Worm (Caenorhabditis elegans): ENCODE data around the gene Y97E10C.1.

The Y97E10C.1 gene

DNA sequence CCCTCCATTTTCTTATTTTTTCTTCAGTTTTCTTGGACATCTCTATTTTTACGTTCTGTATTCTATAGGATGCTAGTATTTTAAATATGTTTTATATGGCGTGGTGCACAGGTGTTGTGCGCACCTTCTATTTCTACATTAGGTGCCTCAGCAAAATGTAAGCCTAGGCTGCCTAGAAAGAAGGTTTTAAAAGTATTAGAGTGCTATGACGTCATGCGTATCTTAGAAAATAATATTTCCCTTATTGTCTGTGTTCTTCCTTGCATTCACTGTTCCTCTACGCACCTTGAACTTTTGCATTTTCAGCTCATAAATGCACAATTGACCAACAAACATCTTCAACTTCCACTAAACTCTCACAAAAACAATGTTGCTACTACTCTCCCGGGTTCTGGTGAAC lies 42.3 kb downstream of the Y97E10C.1 start, which contains the start of gene frpr-3:
frpr-3 (plus strand) TSS at position 301 of the 400 bp plus-strand sequence.
- no peak for TF ChIP-seq tab-1 (GFP tag; IDR thresholded peaks at IDR 0.05)
- no peak for TF ChIP-seq ref-1 (GFP tag; conservative IDR thresholded peaks at IDR 0.05)

DNA sequence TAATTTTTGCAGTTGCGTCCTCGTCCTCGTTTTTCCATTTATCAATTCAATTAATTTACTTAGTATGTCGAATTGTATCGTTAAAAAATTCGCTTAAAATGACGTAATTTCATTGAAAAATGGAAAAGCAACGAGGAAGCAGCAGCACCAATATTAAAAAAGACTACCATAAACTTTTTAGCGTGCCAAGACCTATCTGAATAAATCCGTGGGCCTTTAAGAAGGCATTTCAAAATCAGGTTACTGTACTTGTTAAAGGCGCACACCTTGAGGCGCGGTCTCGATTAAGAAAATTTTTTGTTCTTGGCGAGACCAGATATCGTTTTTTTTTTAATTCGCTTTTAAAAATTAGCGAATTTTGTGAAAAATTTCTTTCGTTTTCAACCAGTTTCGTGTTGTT lies 45.0 kb downstream of the Y97E10C.1 start:
- TF ChIP-seq ztf-29 (GFP tag; IDR thresholded peaks at IDR 0.05) (no peak), tab-1 (GFP tag; IDR thresholded peaks at IDR 0.05) (no peak), T22C8.4 (GFP tag; IDR thresholded peaks at IDR 0.05) (no peak), ref-1 (GFP tag; conservative IDR thresholded peaks at IDR 0.05) (no peak), flt-1 (GFP tag; IDR thresholded peaks at IDR 0.05) (no peak), klf-2 (GFP tag; conservative IDR thresholded peaks at IDR 0.05) (no peak), cog-1 (tag; optimal IDR thresholded peaks at IDR 0.05) (no peak), med-1 (GFP tag; optimal IDR thresholded peaks at IDR 0.05; ENCODE audit: insufficient read depth) (no peak), ztf-23 (GFP tag; IDR thresholded peaks at IDR 0.05) (no peak)

DNA sequence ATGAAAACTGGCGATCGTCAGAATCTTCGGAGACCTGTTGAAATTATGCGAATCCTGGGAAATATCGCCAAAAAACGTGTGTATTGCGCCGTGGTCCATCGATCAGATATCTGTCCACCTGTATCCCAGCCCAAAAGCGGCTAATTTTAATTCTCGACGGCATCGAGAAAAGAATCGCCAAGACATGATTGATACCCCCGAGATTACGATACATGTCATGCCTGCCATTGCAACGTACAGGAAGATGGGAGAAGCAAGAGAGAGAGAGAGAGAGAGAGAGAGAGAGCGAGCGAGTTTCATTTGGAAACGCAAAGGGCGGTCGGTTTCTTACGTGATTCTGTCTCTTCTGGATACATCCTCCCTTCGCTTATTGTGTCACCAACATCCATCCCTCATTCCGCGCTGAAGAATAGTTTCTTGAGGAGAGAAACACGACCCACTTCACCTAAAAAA lies 45.5 kb downstream of the Y97E10C.1 start, which contains the start of gene grl-10:
grl-10 (plus strand) TSS at position 403 of the 453 bp plus-strand sequence.
- TF ChIP-seq ref-1 (GFP tag; conservative IDR thresholded peaks at IDR 0.05) (no peak), klf-2 (GFP tag; conservative IDR thresholded peaks at IDR 0.05) (no peak), flt-1 (GFP tag; IDR thresholded peaks at IDR 0.05) (no peak), tab-1 (GFP tag; IDR thresholded peaks at IDR 0.05) (no peak), ztf-29 (GFP tag; IDR thresholded peaks at IDR 0.05) (no peak), T22C8.4 (GFP tag; IDR thresholded peaks at IDR 0.05) (no peak), med-1 (GFP tag; optimal IDR thresholded peaks at IDR 0.05; ENCODE audit: insufficient read depth) (no peak), ztf-23 (GFP tag; IDR thresholded peaks at IDR 0.05) (no peak), cog-1 (tag; optimal IDR thresholded peaks at IDR 0.05) (no peak)

DNA sequence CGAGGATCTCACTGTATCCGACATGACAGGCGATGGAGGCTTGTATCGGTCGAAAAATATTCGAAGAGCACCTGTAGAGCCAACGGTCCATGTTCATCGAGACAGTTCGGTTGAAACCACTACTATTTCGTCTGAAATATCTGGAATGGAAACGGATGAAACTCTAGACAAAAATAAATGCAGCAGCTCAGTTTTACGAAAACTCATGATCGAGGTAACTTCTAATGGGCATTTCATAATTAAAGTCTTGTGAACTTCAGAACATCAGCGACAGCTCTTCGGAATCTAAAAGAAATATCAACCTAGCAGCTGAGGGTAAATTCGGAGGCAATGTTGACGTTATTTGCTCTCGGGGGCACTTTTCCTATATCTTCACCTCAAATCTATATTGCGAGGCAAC lies 46.5 kb downstream of the Y97E10C.1 start:
- TF ChIP-seq ztf-29 (GFP tag; IDR thresholded peaks at IDR 0.05) (no peak), med-1 (GFP tag; optimal IDR thresholded peaks at IDR 0.05; ENCODE audit: insufficient read depth) (no peak), klf-2 (GFP tag; conservative IDR thresholded peaks at IDR 0.05) (no peak), ztf-23 (GFP tag; IDR thresholded peaks at IDR 0.05) (no peak), cog-1 (tag; optimal IDR thresholded peaks at IDR 0.05) (no peak), ref-1 (GFP tag; conservative IDR thresholded peaks at IDR 0.05) (no peak)

DNA sequence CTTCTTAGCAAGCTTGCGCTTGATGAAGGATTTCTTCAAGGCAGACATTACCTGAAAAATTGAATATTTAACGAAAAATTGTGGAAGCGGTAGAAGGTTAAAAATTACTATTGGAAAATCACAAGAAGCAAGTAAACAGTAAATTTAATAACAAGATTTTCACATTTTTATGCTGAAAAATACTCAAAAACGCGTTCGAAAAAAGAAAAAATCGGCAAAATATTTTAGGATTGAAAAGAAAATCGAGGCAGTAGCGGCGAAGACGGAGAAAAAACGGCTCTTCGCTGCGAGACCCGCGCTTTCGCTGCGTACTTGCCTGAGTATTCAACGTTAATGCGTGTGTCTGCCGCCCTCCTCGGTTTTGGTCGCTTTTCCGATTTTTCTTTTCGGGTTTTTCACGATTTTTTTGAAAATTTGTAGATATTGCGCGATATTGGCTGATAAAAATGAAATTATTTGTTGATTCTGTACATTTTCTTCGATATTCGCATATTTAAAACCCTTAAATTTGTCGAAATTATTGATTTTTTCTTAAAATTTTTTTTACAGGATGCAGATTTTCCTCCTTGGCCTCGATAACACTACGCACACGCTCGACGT lies 47.5 kb downstream of the Y97E10C.1 start, which contains the start of the genes rpl-39 and rps-30:
rpl-39 (minus strand) TSS at position 51 of the 600 bp plus-strand sequence.
rps-30 (plus strand) TSS at position 550 of the 600 bp plus-strand sequence.
- TF ChIP-seq ztf-29 (GFP tag; IDR thresholded peaks at IDR 0.05) (no peak), med-1 (GFP tag; optimal IDR thresholded peaks at IDR 0.05; ENCODE audit: insufficient read depth) (no peak), cog-1 (tag; optimal IDR thresholded peaks at IDR 0.05) (peak; percentile 13), klf-2 (GFP tag; conservative IDR thresholded peaks at IDR 0.05) (no peak), T22C8.4 (GFP tag; IDR thresholded peaks at IDR 0.05) (peak; percentile 21; the same call in 1 of the 2 replicates), ztf-23 (GFP tag; IDR thresholded peaks at IDR 0.05) (peak; percentile 59; the same call in 1 of the 2 replicates)

- no peak for TF ChIP-seq ref-1 (GFP tag; conservative IDR thresholded peaks at IDR 0.05)
Measured at ce11 chrV:7777098-7777497, 48.4 kb downstream of the Y97E10C.1 start, which contains the start of gene C26F1.3. C26F1.3 (plus strand) TSS chrV:7777300.

DNA sequence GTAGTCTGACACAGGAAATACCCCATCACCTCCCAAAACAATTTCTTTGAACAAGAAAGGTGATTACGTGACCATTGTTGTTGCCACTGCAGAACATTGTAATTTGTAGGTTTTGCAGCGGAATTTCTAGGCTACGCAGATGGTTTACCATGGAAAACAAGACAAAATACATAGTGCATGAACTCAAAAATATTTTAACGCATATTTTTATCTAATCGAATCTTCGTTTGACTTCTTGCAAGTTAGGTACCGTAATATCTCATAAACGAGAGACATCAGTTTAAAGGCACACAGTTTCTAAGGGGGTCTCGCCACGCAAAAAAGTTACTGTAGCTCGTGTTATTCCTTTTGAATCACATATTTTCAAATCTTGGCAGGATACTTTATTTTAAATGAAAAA lies 50.3 kb downstream of the Y97E10C.1 start:
- TF ChIP-seq flt-1 (GFP tag; IDR thresholded peaks at IDR 0.05) = no peak
- no peak for TF ChIP-seq ztf-29 (GFP tag; IDR thresholded peaks at IDR 0.05)
- TF ChIP-seq klf-2 (GFP tag; conservative IDR thresholded peaks at IDR 0.05) = no peak
- no peak for TF ChIP-seq tab-1 (GFP tag; IDR thresholded peaks at IDR 0.05)
- TF ChIP-seq cog-1 (tag; optimal IDR thresholded peaks at IDR 0.05) = no peak
- TF ChIP-seq ztf-23 (GFP tag; IDR thresholded peaks at IDR 0.05) = no peak
- no peak for TF ChIP-seq T22C8.4 (GFP tag; IDR thresholded peaks at IDR 0.05)
- TF ChIP-seq med-1 (GFP tag; optimal IDR thresholded peaks at IDR 0.05; ENCODE audit: insufficient read depth) = no peak
- TF ChIP-seq ref-1 (GFP tag; conservative IDR thresholded peaks at IDR 0.05) = no peak

All from whole organism, midembryonic.